Worm (Caenorhabditis elegans) whole organism, young adult: ENCODE measurements around the gene Y57G11C.42.

ENCODE experiments used
- B0336.3 ChIP-seq: fragments of 200-800 bp; sonication (Bioruptor generic); IDR thresholded peaks from 2 replicates; pipeline ENCODE4 v1.3.6; 2022; ENCODE audit warnings: missing genetic modification characterization, missing compliant biosample characterization
- D2030.7 ChIP-seq: fragments of 200-800 bp; sonication (Bioruptor generic); IDR thresholded peaks from 2 replicates; pipeline ENCODE4 v1.3.6; 2022; ENCODE audit warnings: missing genetic modification reagents, missing genetic modification characterization, missing compliant biosample characterization
- F39B2.1 ChIP-seq: fragments of 200-800 bp; sonication (Bioruptor generic); IDR thresholded peaks from 2 replicates; pipeline ENCODE4 v1.3.6; 2022; ENCODE audit warnings: missing genetic modification reagents, missing genetic modification characterization, missing compliant biosample characterization
- F49E8.2 ChIP-seq: sonication (generic microtip); optimal IDR thresholded peaks from 3 replicates; lab custom pipeline; 2017; ENCODE audit warnings: missing genetic modification characterization, mild to moderate bottlenecking, missing compliant biosample characterization, antibody characterized with exemption, moderate library complexity; ENCODE audit not compliant: insufficient read depth
- F52B5.7 ChIP-seq: sonication (generic microtip); optimal IDR thresholded peaks from 2 replicates; lab custom pipeline; 2016; ENCODE audit warnings: mild to moderate bottlenecking, missing genetic modification characterization, missing compliant biosample characterization
- F57A8.1 ChIP-seq: fragments of 200-800 bp; sonication (Bioruptor generic); optimal IDR thresholded peaks from 2 replicates; lab custom pipeline; 2018; ENCODE audit warnings: mild to moderate bottlenecking, missing genetic modification characterization, moderate library complexity, missing compliant biosample characterization
- akir-1 ChIP-seq: fragments of 200-800 bp; sonication (Bioruptor generic); optimal IDR thresholded peaks from 2 replicates; lab custom pipeline; 2018; ENCODE audit warnings: mild to moderate bottlenecking, missing genetic modification characterization, moderate library complexity, missing compliant biosample characterization
- aptf-3 ChIP-seq: fragments of 200-800 bp; sonication (Bioruptor generic); IDR thresholded peaks from 2 replicates; pipeline ENCODE4 v1.3.6; 2022; ENCODE audit warnings: missing genetic modification characterization, missing compliant biosample characterization
- athp-1 ChIP-seq: sonication (generic microtip); optimal IDR thresholded peaks from 2 replicates; lab custom pipeline; 2017; ENCODE audit warnings: mild to moderate bottlenecking, missing genetic modification characterization, missing compliant biosample characterization
- attf-3 ChIP-seq: fragments of 200-800 bp; sonication (Bioruptor generic); conservative IDR thresholded peaks from 2 replicates; pipeline ENCODE4 v1.3.6; 2022; ENCODE audit warnings: missing genetic modification reagents, missing genetic modification characterization, missing compliant biosample characterization
- attf-6 ChIP-seq: fragments of 200-800 bp; sonication (Bioruptor generic); IDR thresholded peaks from 2 replicates; pipeline ENCODE4 v1.3.6; 2022; ENCODE audit warnings: missing genetic modification reagents, missing genetic modification characterization, missing compliant biosample characterization
- bed-1 ChIP-seq: fragments of 200-800 bp; sonication (Bioruptor generic); IDR thresholded peaks from 2 replicates; pipeline ENCODE4 v1.3.6; 2022; ENCODE audit warnings: missing genetic modification reagents, missing genetic modification characterization, missing compliant biosample characterization
- bed-2 ChIP-seq: fragments of 200-800 bp; sonication (Bioruptor generic); IDR thresholded peaks from 2 replicates; pipeline ENCODE4 v1.3.6; 2022; ENCODE audit warnings: missing genetic modification reagents, missing genetic modification characterization, missing compliant biosample characterization
- ceh-79 ChIP-seq: sonication (generic microtip); optimal IDR thresholded peaks from 2 replicates; lab custom pipeline; 2017; ENCODE audit warnings: mild to moderate bottlenecking, missing genetic modification characterization, missing compliant biosample characterization
- dpff-1 ChIP-seq: sonication (generic microtip); optimal IDR thresholded peaks from 2 replicates; lab custom pipeline; 2017; ENCODE audit warnings: mild to moderate bottlenecking, missing genetic modification characterization, missing compliant biosample characterization
- efl-1 ChIP-seq: fragments of 150-350 bp; optimal IDR thresholded peaks from 2 replicates; lab custom pipeline; 2014; ENCODE audit warnings: missing biosample characterization, missing genetic modification reagents, missing genetic modification characterization
- egl-18 ChIP-seq: fragments of 200-800 bp; sonication (Bioruptor generic); IDR thresholded peaks from 2 replicates; pipeline ENCODE4 v1.3.6; 2022; ENCODE audit warnings: missing genetic modification reagents, missing genetic modification characterization, missing compliant biosample characterization
- egl-44 ChIP-seq: fragments of 200-800 bp; sonication (Bioruptor generic); IDR thresholded peaks from 2 replicates; pipeline ENCODE4 v1.3.6; 2022; ENCODE audit warnings: missing genetic modification reagents, missing genetic modification characterization, missing compliant biosample characterization
- ekl-4 ChIP-seq: fragments of 200-800 bp; sonication (Bioruptor generic); IDR thresholded peaks from 2 replicates; pipeline ENCODE4 v1.3.6; 2022; ENCODE audit warnings: missing genetic modification reagents, missing genetic modification characterization, missing compliant biosample characterization
- ets-4 ChIP-seq: fragments of 200-800 bp; sonication (Bioruptor generic); optimal IDR thresholded peaks from 2 replicates; lab custom pipeline; 2018; ENCODE audit warnings: mild to moderate bottlenecking, missing genetic modification characterization, missing compliant biosample characterization
- hrde-1 ChIP-seq: sonication (generic microtip); optimal IDR thresholded peaks from 2 replicates; lab custom pipeline; 2016; ENCODE audit warnings: missing genetic modification characterization, mild to moderate bottlenecking, missing compliant biosample characterization, moderate library complexity, missing genotype, missing genetic modification reagents, borderline replicate concordance
- let-526 ChIP-seq: fragments of 200-800 bp; sonication (Bioruptor generic); IDR thresholded peaks from 2 replicates; pipeline ENCODE4 v1.3.6; 2022; ENCODE audit warnings: missing genetic modification reagents, missing genetic modification characterization, missing compliant biosample characterization
- lin-26 ChIP-seq: fragments of 200-800 bp; sonication (Bioruptor generic); IDR thresholded peaks from 2 replicates; pipeline ENCODE4 v1.3.6; 2022; ENCODE audit warnings: missing genetic modification reagents, missing genetic modification characterization, missing compliant biosample characterization
- lin-40 ChIP-seq: sonication (generic microtip); optimal IDR thresholded peaks from 2 replicates; lab custom pipeline; 2016; ENCODE audit warnings: missing genetic modification characterization, mild to moderate bottlenecking, missing compliant biosample characterization, missing genotype, missing genetic modification reagents
- lir-1 ChIP-seq: fragments of 200-800 bp; sonication (Bioruptor generic); conservative IDR thresholded peaks from 2 replicates; pipeline ENCODE4 v1.3.6; 2022; ENCODE audit warnings: missing genetic modification reagents, missing genetic modification characterization, missing compliant biosample characterization
- lsy-27 ChIP-seq: sonication (generic microtip); optimal IDR thresholded peaks from 2 replicates; lab custom pipeline; 2017; ENCODE audit warnings: missing genetic modification characterization, mild to moderate bottlenecking, missing compliant biosample characterization, antibody characterized with exemption, missing genotype, borderline replicate concordance; ENCODE audit not compliant: insufficient read depth
- madf-3 ChIP-seq: fragments of 200-800 bp; sonication (Bioruptor generic); IDR thresholded peaks from 2 replicates; pipeline ENCODE4 v1.3.6; 2022; ENCODE audit warnings: missing genetic modification reagents, missing genetic modification characterization, missing compliant biosample characterization
- mcd-1 ChIP-seq: fragments of 200-800 bp; sonication (Bioruptor generic); IDR thresholded peaks from 2 replicates; pipeline ENCODE4 v1.3.6; 2022; ENCODE audit warnings: missing genetic modification reagents, missing genetic modification characterization, missing compliant biosample characterization
- nhr-179 ChIP-seq: sonication (generic microtip); optimal IDR thresholded peaks from 2 replicates; lab custom pipeline; 2016; ENCODE audit warnings: mild to moderate bottlenecking, missing genetic modification characterization, missing compliant biosample characterization
- nhr-80 ChIP-seq: sonication (generic microtip); optimal IDR thresholded peaks from 2 replicates; lab custom pipeline; 2016; ENCODE audit warnings: missing genetic modification characterization, missing compliant biosample characterization
- pbrm-1 ChIP-seq: fragments of 200-800 bp; sonication (Bioruptor generic); IDR thresholded peaks from 2 replicates; pipeline ENCODE4 v1.3.6; 2022; ENCODE audit warnings: missing genetic modification reagents, missing genetic modification characterization, missing compliant biosample characterization
- pha-4 ChIP-seq: fragments of 150-350 bp; sonication (generic microtip); optimal IDR thresholded peaks from 2 replicates; lab custom pipeline; 2014; ENCODE audit warnings: missing biosample characterization, missing genetic modification reagents, missing genetic modification characterization
- repo-1 ChIP-seq: sonication (generic microtip); optimal IDR thresholded peaks from 2 replicates; lab custom pipeline; 2017; ENCODE audit warnings: mild to moderate bottlenecking, missing genetic modification characterization, missing compliant biosample characterization
- sdz-38 ChIP-seq: sonication (generic microtip); optimal IDR thresholded peaks from 2 replicates; lab custom pipeline; 2016; ENCODE audit warnings: missing genotype, missing genetic modification characterization, missing compliant biosample characterization
- sea-2 ChIP-seq: fragments of 200-800 bp; sonication (Bioruptor generic); IDR thresholded peaks from 2 replicates; pipeline ENCODE4 v1.3.6; 2022; ENCODE audit warnings: missing genetic modification characterization, missing compliant biosample characterization
- snpc-1.3 ChIP-seq: sonication (generic microtip); optimal IDR thresholded peaks from 2 replicates; lab custom pipeline; 2017; ENCODE audit warnings: missing genetic modification characterization, mild to moderate bottlenecking, missing compliant biosample characterization, antibody characterized with exemption, moderate library complexity, missing genotype, missing genetic modification reagents; ENCODE audit not compliant: insufficient read depth
- snpc-3.4 ChIP-seq: sonication (generic microtip); optimal IDR thresholded peaks from 2 replicates; lab custom pipeline; 2017; ENCODE audit warnings: missing genetic modification characterization, mild to moderate bottlenecking, missing compliant biosample characterization, antibody characterized with exemption, moderate library complexity, missing genotype, missing genetic modification reagents
- snpc-4 ChIP-seq, 5 experiments: fragments of 150-350 bp in 1 of 5; sonication (generic microtip) in 4 of 5; optimal IDR thresholded peaks; 2 replicates each; lab custom pipeline; 2014 to 2018; ENCODE audit warnings: missing genetic modification characterization in 5 of 5, missing biosample characterization in 3 of 5, antibody characterized with exemption in 2 of 5, mild to moderate bottlenecking in 2 of 5, missing compliant biosample characterization in 2 of 5, missing genotype in 2 of 5, moderate library complexity in 2 of 5, missing genetic modification reagents in 1 of 5
- tbx-9 ChIP-seq: sonication (generic microtip); optimal IDR thresholded peaks from 2 replicates; lab custom pipeline; 2016; ENCODE audit warnings: borderline replicate concordance, missing genetic modification characterization, inconsistent platforms, missing compliant biosample characterization
- tlf-1 ChIP-seq: fragments of 200-800 bp; sonication (Bioruptor generic); optimal IDR thresholded peaks from 2 replicates; lab custom pipeline; 2018; ENCODE audit warnings: mild to moderate bottlenecking, missing genetic modification characterization, missing compliant biosample characterization
- xnd-1 ChIP-seq: sonication (generic microtip); optimal IDR thresholded peaks from 2 replicates; lab custom pipeline; 2016; ENCODE audit warnings: missing genotype, missing genetic modification reagents, missing genetic modification characterization, missing compliant biosample characterization
- ztf-3 ChIP-seq: fragments of 200-800 bp; sonication (Bioruptor generic); optimal IDR thresholded peaks from 2 replicates; lab custom pipeline; 2018; ENCODE audit warnings: mild to moderate bottlenecking, missing genetic modification characterization, missing compliant biosample characterization

Y57G11C.42 gene

DNA sequence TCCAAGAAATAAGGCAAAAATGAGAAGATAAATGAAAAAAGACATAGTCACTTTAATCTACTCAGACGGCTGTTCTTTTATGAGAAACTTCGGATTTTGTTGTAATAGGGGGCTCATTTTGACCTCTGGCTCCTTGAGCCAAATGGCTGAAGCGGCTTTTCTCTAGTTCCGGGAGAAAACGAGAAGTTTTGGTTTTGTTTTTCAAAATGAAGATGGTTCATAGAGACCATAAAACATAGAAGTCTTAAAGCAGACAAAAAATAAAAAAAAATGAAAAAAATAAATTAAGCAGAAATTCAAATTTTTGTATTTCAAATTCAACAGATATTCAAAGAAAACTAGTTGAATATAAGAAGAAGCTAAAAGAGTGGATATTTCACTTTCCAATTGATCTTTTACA, 22.0 kb upstream of the Y57G11C.42 start, which contains the start of gene Y57G11C.41:
Gene Y57G11C.41 (minus strand): TSS at position 101 of the 400 bp plus-strand sequence.
- TF ChIP-seq egl-44 (no peak), efl-1 (GFP tag; lab: Kevin White, UChicago) (no peak), athp-1 (no peak), xnd-1 (tag; lab: Kevin White, UChicago) (no peak), F52B5.7 (tag; lab: Kevin White, UChicago) (no peak), hrde-1 (no peak), lsy-27 (tag; lab: Kevin White, UChicago) (no peak), bed-2 (no peak), sea-2 (GFP tag; lab: Robert Waterston, UW) (no peak), pbrm-1 (GFP tag; lab: Robert Waterston, UW) (no peak), aptf-3 (GFP tag; lab: Robert Waterston, UW) (no peak), tbx-9 (no peak), repo-1 (no peak), B0336.3 (GFP tag; lab: Robert Waterston, UW) (no peak), pha-4 (tag; lab: Kevin White, UChicago) (no peak), snpc-1.3 (tag; lab: Kevin White, UChicago) (no peak), attf-3 (no peak), lin-26 (GFP tag; lab: Robert Waterston, UW) (no peak)

DNA sequence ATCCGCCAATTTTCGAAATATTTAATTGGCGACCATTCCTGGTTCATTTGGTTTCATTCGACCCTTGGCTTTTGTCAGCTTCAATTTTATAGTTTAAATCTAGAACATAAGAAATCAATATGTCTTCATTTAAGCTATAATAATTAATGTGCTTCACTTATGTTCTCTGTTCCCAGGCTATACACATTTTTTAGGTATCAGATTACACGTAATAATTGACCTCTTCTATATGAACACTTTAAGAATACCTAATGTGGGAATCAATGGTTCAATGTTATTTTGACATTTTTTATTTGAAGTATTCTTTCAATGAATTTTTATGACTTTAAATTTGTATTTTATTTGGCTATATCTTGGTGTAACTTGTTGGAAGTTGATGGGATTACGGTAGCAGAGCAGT, 19.0 kb upstream of the Y57G11C.42 start, which contains the start of gene lgc-7:
Gene lgc-7 (plus strand): TSS at position 301 of the 400 bp plus-strand sequence.
- no peak for TF ChIP-seq snpc-3.4 (tag; lab: Kevin White, UChicago)
- TF ChIP-seq lin-40: no peak
- TF ChIP-seq let-526 (GFP tag; lab: Robert Waterston, UW): no peak
- TF ChIP-seq attf-6 (GFP tag; lab: Robert Waterston, UW): no peak
- TF ChIP-seq tlf-1 (GFP tag; lab: Kevin White, UChicago): no peak
- no peak for TF ChIP-seq sdz-38 (tag; lab: Kevin White, UChicago)
- TF ChIP-seq F57A8.1 (GFP tag; lab: Kevin White, UChicago): no peak
- TF ChIP-seq ets-4 (GFP tag; lab: Kevin White, UChicago): no peak
- TF ChIP-seq D2030.7 (GFP tag; lab: Robert Waterston, UW): no peak
- no peak for TF ChIP-seq nhr-80 (tag; lab: Kevin White, UChicago)

DNA sequence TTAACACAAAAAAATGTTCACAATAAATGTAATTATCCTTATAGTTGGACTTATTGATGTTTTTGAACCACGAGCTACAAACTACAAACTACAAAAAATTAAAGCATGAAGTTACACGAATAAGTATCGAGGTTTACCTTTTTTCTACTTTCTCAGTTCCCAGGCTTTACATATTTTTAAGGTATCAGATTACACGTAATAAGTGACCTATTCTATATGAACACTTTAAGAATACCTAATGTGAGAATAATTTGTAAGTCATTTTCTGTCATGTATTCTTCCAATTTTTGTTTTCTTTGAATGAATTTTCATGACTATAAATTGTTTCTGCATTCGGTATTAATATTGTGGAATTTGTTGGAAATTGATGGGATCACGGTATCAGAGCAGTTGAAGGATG, 12.8 kb upstream of the Y57G11C.42 start, which contains the start of gene lgc-8:
Gene lgc-8 (plus strand): TSS at position 301 of the 400 bp plus-strand sequence.
- TF ChIP-seq madf-3 (GFP tag; lab: Robert Waterston, UW): no peak
- TF ChIP-seq D2030.7 (GFP tag; lab: Robert Waterston, UW): no peak
- TF ChIP-seq bed-1: no peak
- TF ChIP-seq ztf-3 (GFP tag; lab: Kevin White, UChicago): no peak
- TF ChIP-seq ekl-4: no peak
- no peak for TF ChIP-seq F49E8.2
- TF ChIP-seq akir-1 (GFP tag; lab: Kevin White, UChicago): no peak
- no peak for TF ChIP-seq nhr-179 (tag; lab: Kevin White, UChicago)
- no peak for TF ChIP-seq lir-1 (GFP tag; lab: Robert Waterston, UW)
- no peak for TF ChIP-seq ceh-79 (tag; lab: Kevin White, UChicago)
- TF ChIP-seq egl-18 (GFP tag; lab: Robert Waterston, UW): no peak
- TF ChIP-seq mcd-1 (GFP tag; lab: Robert Waterston, UW): no peak
- TF ChIP-seq dpff-1 (tag; lab: Kevin White, UChicago): no peak
- TF ChIP-seq F39B2.1 (GFP tag; lab: Robert Waterston, UW): no peak
- no peak for TF ChIP-seq snpc-4 (GFP tag; optimal IDR thresholded peaks at IDR 0.05; lab: Kevin White, UChicago)
- TF ChIP-seq snpc-4 (tag; optimal IDR thresholded peaks at IDR 0.05; lab: Kevin White, UChicago): no peak
